Fruit fly (Drosophila melanogaster) whole organism, prepupa: Measurements from ENCODE around the gene Kr-h2.

Experiments
- CG11294 ChIP-seq: fragments of 200-800 bp; sonication (Bioruptor generic); IDR thresholded peaks from 2 replicates; pipeline ENCODE4 v1.3.6; 2022; ENCODE audit warnings: missing biosample characterization, missing genetic modification characterization
- CG16779 ChIP-seq: fragments of 200-800 bp; sonication (Bioruptor generic); optimal IDR thresholded peaks from 3 replicates; lab custom pipeline; 2017; ENCODE audit warnings: missing biosample characterization, mild to moderate bottlenecking, missing genetic modification characterization
- CG3919 ChIP-seq: fragments of 200-800 bp; sonication (Bioruptor generic); optimal IDR thresholded peaks from 3 replicates; lab custom pipeline; 2016; ENCODE audit warnings: missing biosample characterization, missing genetic modification characterization
- CG6854 ChIP-seq: fragments of 200-800 bp; sonication (Bioruptor generic); optimal IDR thresholded peaks from 2 replicates; lab custom pipeline; 2017; ENCODE audit warnings: missing biosample characterization, mild to moderate bottlenecking, missing genetic modification characterization
- CG7368 ChIP-seq: fragments of 200-800 bp; sonication (Bioruptor generic); optimal IDR thresholded peaks from 3 replicates; lab custom pipeline; 2016; ENCODE audit warnings: missing biosample characterization, missing genetic modification characterization
- CG8319 ChIP-seq: fragments of 200-800 bp; sonication (Bioruptor generic); optimal IDR thresholded peaks from 3 replicates; lab custom pipeline; 2016; ENCODE audit warnings: missing biosample characterization, missing genetic modification characterization
- Eip78C ChIP-seq: fragments of 200-800 bp; sonication (Bioruptor generic); peaks from one replicate; lab custom pipeline; 2016; ENCODE audit warnings: missing biosample characterization, missing genetic modification characterization
- Ets96B ChIP-seq: fragments of 200-800 bp; optimal IDR thresholded peaks from 2 replicates; lab custom pipeline; 2019; ENCODE audit warnings: missing biosample characterization, mild to moderate bottlenecking, missing genetic modification characterization, moderate library complexity
- Hr39 ChIP-seq: fragments of 200-800 bp; sonication (Bioruptor generic); optimal IDR thresholded peaks from 2 replicates; lab custom pipeline; 2016; ENCODE audit warnings: missing biosample characterization, missing genetic modification characterization
- Sox14 ChIP-seq: fragments of 200-800 bp; sonication (Bioruptor generic); optimal IDR thresholded peaks from 3 replicates; lab custom pipeline; 2016; ENCODE audit warnings: missing biosample characterization, missing genetic modification characterization
- dac ChIP-seq: fragments of 200-800 bp; sonication (Bioruptor generic); optimal IDR thresholded peaks from 2 replicates; lab custom pipeline; 2017; ENCODE audit warnings: missing biosample characterization, mild to moderate bottlenecking, missing genetic modification characterization
- salr ChIP-seq, 2 experiments: fragments of 200-800 bp; sonication (Bioruptor generic); optimal IDR thresholded peaks; 3 replicates each; lab custom pipeline; 2016 to 2018; ENCODE audit warnings: missing biosample characterization in 2 of 2, missing genetic modification characterization in 2 of 2, mild to moderate bottlenecking in 1 of 2
- svp ChIP-seq: fragments of 200-800 bp; sonication (Bioruptor generic); peaks from one replicate; lab custom pipeline; 2016; ENCODE audit warnings: missing biosample characterization, missing genetic modification characterization
- vri ChIP-seq: fragments of 200-800 bp; sonication (Bioruptor generic); optimal IDR thresholded peaks from 3 replicates; lab custom pipeline; 2016; ENCODE audit warnings: missing biosample characterization, mild to moderate bottlenecking, missing genetic modification characterization

DNA sequence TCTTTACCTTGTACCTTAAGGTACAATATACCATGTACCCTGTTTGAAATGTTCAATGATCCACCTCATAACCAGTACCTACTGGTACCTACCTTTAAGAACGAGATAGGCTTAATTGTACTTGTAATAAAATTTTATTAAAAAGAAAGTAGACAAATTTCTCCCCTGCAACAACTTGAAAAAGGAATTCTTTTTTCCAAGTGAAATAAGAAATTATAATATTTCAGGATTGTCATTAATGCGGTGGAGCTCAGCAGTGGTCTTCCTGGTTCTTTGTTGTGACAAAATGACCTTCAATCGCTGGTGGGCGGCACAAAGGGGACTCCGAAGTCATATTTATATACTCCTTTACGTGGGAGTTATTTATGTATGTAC lies 28.5 kb downstream of the Kr-h2 start:
- TF ChIP-seq Ets96B (tag; lab: Kevin White, UChicago) (no peak), CG16779 (tag; lab: Kevin White, UChicago) (no peak), vri (GFP tag; lab: Kevin White, UChicago) (no peak), salr (GFP tag; optimal IDR thresholded peaks at IDR 0.05; lab: Kevin White, UChicago) (no peak), CG11294 (no peak), CG7368 (GFP tag; lab: Kevin White, UChicago) (no peak), CG8319 (GFP tag; lab: Kevin White, UChicago) (no peak), CG6854 (GFP tag; lab: Kevin White, UChicago) (no peak), svp (no peak), dac (no peak), Hr39 (no peak), CG3919 (no peak), Sox14 (GFP tag; lab: Kevin White, UChicago) (peak; percentile 54), Eip78C (GFP tag; lab: Kevin White, UChicago) (peak; percentile 63)
